Worm (Caenorhabditis elegans) whole organism, mixed stage, embryonic: ENCODE results near the gene Y57G11C.42.

Experiments used
- bed-3 ChIP-seq: fragments of 200-800 bp; sonication (Bioruptor generic); optimal IDR thresholded peaks from 3 replicates; lab custom pipeline; 2018; ENCODE audit warnings: mild to moderate bottlenecking, missing genetic modification characterization, moderate library complexity, missing compliant biosample characterization
- ceh-39 ChIP-seq: fragments of 150-350 bp; optimal IDR thresholded peaks from 2 replicates; lab custom pipeline; 2014; ENCODE audit warnings: missing biosample characterization, missing genetic modification characterization
- ces-1 ChIP-seq: fragments of 150-350 bp; optimal IDR thresholded peaks from 2 replicates; lab custom pipeline; 2014; ENCODE audit warnings: missing biosample characterization, missing genetic modification reagents, missing genetic modification characterization
- elt-1 ChIP-seq: sonication (generic microtip); optimal IDR thresholded peaks from 2 replicates; lab custom pipeline; 2017; ENCODE audit warnings: missing genetic modification characterization, mild to moderate bottlenecking, missing compliant biosample characterization, antibody characterized with exemption, moderate library complexity, borderline replicate concordance; ENCODE audit not compliant: insufficient read depth
- elt-3 ChIP-seq: fragments of 150-350 bp; optimal IDR thresholded peaks from 2 replicates; lab custom pipeline; 2014; ENCODE audit warnings: missing biosample characterization, missing genetic modification characterization
- nhr-237 ChIP-seq: fragments of 150-350 bp; optimal IDR thresholded peaks from 2 replicates; lab custom pipeline; 2014; ENCODE audit warnings: missing biosample characterization, missing genetic modification characterization
- nhr-28 ChIP-seq: fragments of 150-350 bp; optimal IDR thresholded peaks from 2 replicates; lab custom pipeline; 2014; ENCODE audit warnings: missing biosample characterization, missing genetic modification characterization
- nhr-76 ChIP-seq: sonication (generic microtip); optimal IDR thresholded peaks from 2 replicates; lab custom pipeline; 2017; ENCODE audit warnings: missing biosample characterization, missing genetic modification characterization
- snpc-4 ChIP-seq: fragments of 150-350 bp; optimal IDR thresholded peaks from 2 replicates; lab custom pipeline; 2014; ENCODE audit warnings: missing biosample characterization, missing genetic modification characterization

DNA sequence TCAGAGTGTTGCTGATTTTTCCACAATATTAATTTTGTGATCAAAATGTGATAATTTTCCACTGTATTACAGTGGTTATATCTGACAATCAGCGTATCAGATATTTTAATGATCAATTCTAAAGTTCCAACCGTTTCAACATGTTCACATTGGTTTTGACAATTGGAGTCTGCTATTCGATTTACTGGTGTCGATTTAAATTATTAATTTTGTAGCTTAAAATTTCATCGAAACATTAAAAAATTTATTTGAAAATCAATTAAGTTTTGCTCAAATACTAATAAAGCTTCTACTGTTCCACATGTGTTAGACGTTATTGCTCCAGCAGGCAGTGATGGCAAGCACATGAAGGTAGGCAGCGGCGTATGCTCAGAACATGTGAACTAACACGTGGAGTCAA lies 29.5 kb downstream of the Y57G11C.42 start:
- no peak for TF ChIP-seq elt-3 (tag; lab: Kevin White, UChicago)
- no peak for TF ChIP-seq nhr-28 (tag; lab: Kevin White, UChicago)
- no peak for TF ChIP-seq nhr-76 (tag; lab: Kevin White, UChicago)
- no peak for TF ChIP-seq elt-1 (tag; lab: Kevin White, UChicago)
- TF ChIP-seq nhr-237 (tag; lab: Kevin White, UChicago): no peak
- TF ChIP-seq ceh-39 (tag; lab: Kevin White, UChicago): no peak
- TF ChIP-seq bed-3 (GFP tag; lab: Kevin White, UChicago): no peak
- TF ChIP-seq ces-1: no peak
- no peak for TF ChIP-seq snpc-4 (tag; lab: Kevin White, UChicago)
